Worm (Caenorhabditis elegans): ENCODE data around the gene sre-12.

Gene sre-12

ce11 chrV:7015872-7016271 lies 37.0 kb upstream of the sre-12 start, which contains the start of gene C33G8.13:
TSS of gene C33G8.13 (minus strand) at chrV:7015972.
- TF ChIP-seq nhr-6 (tag; optimal IDR thresholded peaks at IDR 0.05) (no peak), lsy-2 (tag; optimal IDR thresholded peaks at IDR 0.05) (no peak), R02D3.7 (tag; optimal IDR thresholded peaks at IDR 0.05) (no peak), nhr-21 (tag; optimal IDR thresholded peaks at IDR 0.05) (no peak), peb-1 (tag; optimal IDR thresholded peaks at IDR 0.05) (no peak), F13H6.1 (tag; optimal IDR thresholded peaks at IDR 0.05) (no peak), fos-1 (tag; optimal IDR thresholded peaks at IDR 0.05) (no peak), mbf-1 (tag; optimal IDR thresholded peaks at IDR 0.05) (no peak), unc-62 (GFP tag; optimal IDR thresholded peaks at IDR 0.05) (no peak), crh-2 (tag; optimal IDR thresholded peaks at IDR 0.05) (no peak), unc-39 (tag; optimal IDR thresholded peaks at IDR 0.05) (no peak), nhr-23 (tag; optimal IDR thresholded peaks at IDR 0.05) (no peak), elt-1 (tag; optimal IDR thresholded peaks at IDR 0.05) (no peak)

ce11 chrV:7012617-7013016 lies 33.7 kb upstream of the sre-12 start, which contains the start of gene srw-127:
TSS of gene srw-127 (plus strand) at chrV:7012917.
- TF ChIP-seq nhr-129 (tag; optimal IDR thresholded peaks at IDR 0.05) (no peak), elt-3 (tag; optimal IDR thresholded peaks at IDR 0.05) (no peak), nhr-237 (tag; optimal IDR thresholded peaks at IDR 0.05) (no peak), ZK546.5 (tag; optimal IDR thresholded peaks at IDR 0.05) (no peak), alr-1 (tag; optimal IDR thresholded peaks at IDR 0.05) (no peak), nhr-11 (tag; optimal IDR thresholded peaks at IDR 0.05) (no peak), crh-2 (tag; optimal IDR thresholded peaks at IDR 0.05) (no peak), ceh-16 (tag; optimal IDR thresholded peaks at IDR 0.05) (no peak), dmd-4 (tag; optimal IDR thresholded peaks at IDR 0.05) (no peak), nhr-25 (tag; optimal IDR thresholded peaks at IDR 0.05) (no peak), gmeb-1 (tag; optimal IDR thresholded peaks at IDR 0.05) (no peak), nhr-77 (tag; optimal IDR thresholded peaks at IDR 0.05) (no peak), unc-39 (tag; optimal IDR thresholded peaks at IDR 0.05) (no peak), nhr-6 (tag; optimal IDR thresholded peaks at IDR 0.05) (no peak), snpc-4 (tag; optimal IDR thresholded peaks at IDR 0.05) (no peak), C34F6.9 (tag; optimal IDR thresholded peaks at IDR 0.05) (no peak), ztf-1 (GFP tag; conservative IDR thresholded peaks at IDR 0.05) (no peak), mdl-1 (tag; optimal IDR thresholded peaks at IDR 0.05) (no peak)

- TF ChIP-seq Y55F3AM.14 (GFP tag; optimal IDR thresholded peaks at IDR 0.05) (no peak), nhr-12 (tag; optimal IDR thresholded peaks at IDR 0.05) (no peak), aly-2 (tag; optimal IDR thresholded peaks at IDR 0.05) (no peak), ceh-16 (tag; optimal IDR thresholded peaks at IDR 0.05) (no peak)
These were observed 30.5 kb upstream of the sre-12 start, which contains the start of gene C33G8.2 for ce11 chrV:7009461-7009860. TSS of gene C33G8.2 (plus strand) at chrV:7009761.

- TF ChIP-seq nhr-10 (tag; optimal IDR thresholded peaks at IDR 0.05) (no peak), lin-11 (tag; optimal IDR thresholded peaks at IDR 0.05) (no peak), aly-2 (tag; optimal IDR thresholded peaks at IDR 0.05) (no peak), crh-2 (tag; optimal IDR thresholded peaks at IDR 0.05) (no peak), nhr-12 (tag; optimal IDR thresholded peaks at IDR 0.05) (no peak), sem-4 (tag; optimal IDR thresholded peaks at IDR 0.05) (no peak), ceh-82 (tag; optimal IDR thresholded peaks at IDR 0.05) (no peak), lsy-2 (tag; optimal IDR thresholded peaks at IDR 0.05) (no peak), nhr-11 (tag; optimal IDR thresholded peaks at IDR 0.05) (no peak), mdl-1 (tag; optimal IDR thresholded peaks at IDR 0.05) (no peak), alr-1 (tag; optimal IDR thresholded peaks at IDR 0.05) (no peak), ceh-16 (tag; optimal IDR thresholded peaks at IDR 0.05) (no peak), ZK546.5 (tag; optimal IDR thresholded peaks at IDR 0.05) (no peak), gmeb-1 (tag; optimal IDR thresholded peaks at IDR 0.05) (no peak), zag-1 (tag; optimal IDR thresholded peaks at IDR 0.05) (no peak)
These were observed 28.4 kb upstream of the sre-12 start, which contains the start of gene drd-10 for ce11 chrV:7007307-7007706. TSS of gene drd-10 (plus strand) at chrV:7007607.

ce11 chrV:7005964-7006363 lies 27.0 kb upstream of the sre-12 start, which contains the start of gene spig-10:
TSS of gene spig-10 (plus strand) at chrV:7006264.
- TF ChIP-seq nhr-11 (tag; optimal IDR thresholded peaks at IDR 0.05) (no peak), unc-55 (GFP tag; optimal IDR thresholded peaks at IDR 0.05) (no peak), blmp-1 (tag; optimal IDR thresholded peaks at IDR 0.05; ENCODE audit: insufficient read depth) (no peak), lin-39 (tag; optimal IDR thresholded peaks at IDR 0.05) (no peak), nhr-10 (tag; optimal IDR thresholded peaks at IDR 0.05) (no peak), ceh-82 (tag; optimal IDR thresholded peaks at IDR 0.05) (no peak), ztf-11 (tag; optimal IDR thresholded peaks at IDR 0.05) (no peak), unc-39 (tag; optimal IDR thresholded peaks at IDR 0.05) (no peak), crh-2 (tag; optimal IDR thresholded peaks at IDR 0.05) (no peak), nhr-6 (tag; optimal IDR thresholded peaks at IDR 0.05) (no peak), egl-27 (tag; optimal IDR thresholded peaks at IDR 0.05) (no peak), nhr-129 (tag; optimal IDR thresholded peaks at IDR 0.05) (no peak)

Measured in whole organism, L2 larva.